Worm (Caenorhabditis elegans) whole organism, mixed stage, embryonic: Measurements from ENCODE around the gene tpra-1.

ENCODE experiments used
- nhr-237 ChIP-seq: fragments of 150-350 bp; optimal IDR thresholded peaks from 2 replicates; lab custom pipeline; 2014; ENCODE audit warnings: missing biosample characterization, missing genetic modification characterization
- sptf-1 ChIP-seq: sonication (generic microtip); optimal IDR thresholded peaks from 2 replicates; lab custom pipeline; 2017; ENCODE audit warnings: mild to moderate bottlenecking, missing genetic modification characterization, moderate library complexity, missing compliant biosample characterization
- ztf-11 ChIP-seq: fragments of 150-350 bp; optimal IDR thresholded peaks from 2 replicates; lab custom pipeline; 2014; ENCODE audit warnings: missing biosample characterization, missing genetic modification characterization

ce11 chrIV:8925990-8926389 is 30.3 kb upstream of the tpra-1 start, which contains the start of the genes D1046.2 and cfim-2:
- no peak for TF ChIP-seq nhr-237 (tag; lab: Kevin White, UChicago)
- TF ChIP-seq ztf-11 = no peak
- no peak for TF ChIP-seq sptf-1 (tag; lab: Kevin White, UChicago)
